Worm (Caenorhabditis elegans) whole organism, young adult: ENCODE data around the gene sprr-2.

Experiments used
- F22D6.2 ChIP-seq: sonication (generic microtip); optimal IDR thresholded peaks from 2 replicates; lab custom pipeline; 2016; ENCODE audit warnings: mild to moderate bottlenecking, missing genetic modification characterization, missing compliant biosample characterization
- F37B4.10 ChIP-seq: fragments of 200-800 bp; sonication (Bioruptor generic); IDR thresholded peaks from 2 replicates; pipeline ENCODE4 v1.3.6; 2022; ENCODE audit warnings: missing genetic modification characterization, missing compliant biosample characterization
- F39B2.1 ChIP-seq: fragments of 200-800 bp; sonication (Bioruptor generic); IDR thresholded peaks from 2 replicates; pipeline ENCODE4 v1.3.6; 2022; ENCODE audit warnings: missing genetic modification reagents, missing genetic modification characterization, missing compliant biosample characterization
- F49E8.2 ChIP-seq: sonication (generic microtip); optimal IDR thresholded peaks from 3 replicates; lab custom pipeline; 2017; ENCODE audit warnings: missing genetic modification characterization, mild to moderate bottlenecking, missing compliant biosample characterization, antibody characterized with exemption, moderate library complexity; ENCODE audit not compliant: insufficient read depth
- ZK185.1 ChIP-seq: sonication (generic microtip); optimal IDR thresholded peaks from 2 replicates; lab custom pipeline; 2016; ENCODE audit warnings: mild to moderate bottlenecking, missing genetic modification characterization, missing compliant biosample characterization; ENCODE audit not compliant: poor library complexity, severe bottlenecking
- ama-1 ChIP-seq, 3 experiments: fragments of 150-350 bp in 1 of 3; sonication (generic microtip) in 2 of 3; optimal IDR thresholded peaks; 2 replicates each; lab custom pipeline; 2014 to 2018; ENCODE audit warnings: missing biosample characterization in 2 of 3, missing genetic modification characterization in 2 of 3, missing genetic modification reagents in 2 of 3
- ceh-27 ChIP-seq: fragments of 200-800 bp; sonication (Bioruptor generic); optimal IDR thresholded peaks from 2 replicates; lab custom pipeline; 2018; ENCODE audit warnings: mild to moderate bottlenecking, missing genetic modification characterization, moderate library complexity, missing compliant biosample characterization
- gei-17 ChIP-seq: fragments of 200-800 bp; sonication (Bioruptor generic); optimal IDR thresholded peaks from 2 replicates; lab custom pipeline; 2018; ENCODE audit warnings: mild to moderate bottlenecking, missing genetic modification characterization, missing compliant biosample characterization
- lsl-1 ChIP-seq: fragments of 200-800 bp; sonication (Bioruptor generic); optimal IDR thresholded peaks from 2 replicates; lab custom pipeline; 2018; ENCODE audit warnings: mild to moderate bottlenecking, missing genetic modification characterization, moderate library complexity, missing compliant biosample characterization
- nhr-179 ChIP-seq: sonication (generic microtip); optimal IDR thresholded peaks from 2 replicates; lab custom pipeline; 2016; ENCODE audit warnings: mild to moderate bottlenecking, missing genetic modification characterization, missing compliant biosample characterization
- snpc-4 ChIP-seq, 5 experiments: fragments of 150-350 bp in 1 of 5; sonication (generic microtip) in 4 of 5; optimal IDR thresholded peaks; 2 replicates each; lab custom pipeline; 2014 to 2018; ENCODE audit warnings: missing genetic modification characterization in 5 of 5, missing biosample characterization in 3 of 5, antibody characterized with exemption in 2 of 5, mild to moderate bottlenecking in 2 of 5, missing compliant biosample characterization in 2 of 5, missing genotype in 2 of 5, moderate library complexity in 2 of 5, missing genetic modification reagents in 1 of 5
- ztf-26 ChIP-seq: sonication (generic microtip); optimal IDR thresholded peaks from 2 replicates; lab custom pipeline; 2017; ENCODE audit warnings: missing genetic modification characterization, missing compliant biosample characterization

DNA sequence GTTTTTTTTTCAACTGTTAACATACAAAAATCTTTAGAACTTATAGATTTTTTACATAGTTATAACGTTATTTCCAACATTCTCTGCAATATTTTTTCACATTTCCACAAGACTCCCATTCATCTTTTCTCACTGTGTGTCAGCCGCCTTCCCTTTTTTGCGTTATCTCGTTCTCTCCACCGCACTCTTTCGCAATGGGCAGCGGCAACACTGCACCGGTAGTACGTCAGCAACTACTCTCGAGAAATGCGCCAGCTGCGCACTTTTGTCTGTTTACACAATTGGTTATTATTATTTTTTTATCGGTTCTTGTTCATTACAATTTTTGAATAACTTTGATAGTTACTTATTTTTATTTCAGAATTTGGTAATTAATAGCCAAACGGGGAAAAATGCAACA lies 46.3 kb upstream of the sprr-2 start, which contains the start of gene C05G5.2:
- TF ChIP-seq F37B4.10 (GFP tag; lab: Robert Waterston, UW) (no peak), nhr-179 (tag; lab: Kevin White, UChicago) (no peak), snpc-4 (GFP tag; optimal IDR thresholded peaks at IDR 0.05; lab: Kevin White, UChicago) (peak; percentile 53), snpc-4 (tag; optimal IDR thresholded peaks at IDR 0.05; lab: Kevin White, UChicago) (peak; percentile 74 to 83 (median 79)), F49E8.2 (tag; lab: Kevin White, UChicago) (no peak), ZK185.1 (tag; lab: Kevin White, UChicago) (peak; percentile 73), F39B2.1 (GFP tag; lab: Robert Waterston, UW) (no peak), ama-1 (optimal IDR thresholded peaks at IDR 0.05; lab: Kevin White, UChicago) (no peak), ama-1 (GFP tag; optimal IDR thresholded peaks at IDR 0.05; lab: Kevin White, UChicago) (no peak), ceh-27 (GFP tag; lab: Kevin White, UChicago) (peak; percentile 92), ztf-26 (peak; percentile 70), F22D6.2 (tag; lab: Kevin White, UChicago) (peak; percentile 15), lsl-1 (GFP tag; lab: Kevin White, UChicago) (no peak), gei-17 (GFP tag; lab: Kevin White, UChicago) (peak; percentile 41)
